Worm (Caenorhabditis elegans) whole organism, L1 larva: ENCODE data around the gene Y49E10.27.

Experiments
- C34B4.2 ChIP-seq: sonication (generic microtip); optimal IDR thresholded peaks from 2 replicates; lab custom pipeline; 2017; ENCODE audit warnings: mild to moderate bottlenecking, missing genetic modification characterization, missing compliant biosample characterization
- F16B12.6 ChIP-seq: fragments of 150-350 bp; optimal IDR thresholded peaks from 2 replicates; lab custom pipeline; 2014; ENCODE audit warnings: missing biosample characterization, missing genetic modification characterization
- alr-1 ChIP-seq: fragments of 200-800 bp; sonication (Bioruptor generic); optimal IDR thresholded peaks from 2 replicates; lab custom pipeline; 2018; ENCODE audit warnings: borderline replicate concordance, mild to moderate bottlenecking, missing genetic modification characterization, missing compliant biosample characterization
- blmp-1 ChIP-seq: fragments of 150-350 bp; optimal IDR thresholded peaks from 2 replicates; lab custom pipeline; 2014; ENCODE audit warnings: missing biosample characterization, missing genetic modification characterization
- ceh-63 ChIP-seq: fragments of 200-800 bp; sonication (Bioruptor generic); optimal IDR thresholded peaks from 2 replicates; lab custom pipeline; 2018; ENCODE audit warnings: mild to moderate bottlenecking, missing genetic modification characterization, missing compliant biosample characterization
- ceh-8 ChIP-seq: fragments of 200-800 bp; sonication (Bioruptor generic); optimal IDR thresholded peaks from 2 replicates; lab custom pipeline; 2018; ENCODE audit warnings: mild to moderate bottlenecking, missing genetic modification characterization, moderate library complexity, missing compliant biosample characterization
- ceh-88 ChIP-seq: fragments of 200-800 bp; sonication (Bioruptor generic); IDR thresholded peaks from 2 replicates; pipeline ENCODE4 v1.3.6; 2022; ENCODE audit warnings: missing genetic modification characterization, missing compliant biosample characterization
- ceh-90 ChIP-seq: sonication (generic microtip); optimal IDR thresholded peaks from 2 replicates; lab custom pipeline; 2016; ENCODE audit warnings: missing genetic modification characterization, missing compliant biosample characterization
- efl-1 ChIP-seq, 4 experiments: fragments of 150-350 bp; optimal IDR thresholded peaks in 3 of 4; peaks in 1 of 4; 1 replicate in 1 of 4; 2 replicates in 3 of 4; lab custom pipeline; 2014; ENCODE audit warnings: missing biosample characterization in 2 of 4, missing genetic modification characterization in 2 of 4, missing genetic modification reagents in 2 of 4
- efl-3 ChIP-seq: fragments of 200-800 bp; sonication (Bioruptor generic); optimal IDR thresholded peaks from 2 replicates; lab custom pipeline; 2018; ENCODE audit warnings: mild to moderate bottlenecking, missing genetic modification characterization, missing compliant biosample characterization
- egl-27 ChIP-seq, 2 experiments: fragments of 150-350 bp in 1 of 2; sonication (generic microtip); optimal IDR thresholded peaks; 3 replicates each; lab custom pipeline; 2017 to 2018; ENCODE audit warnings: missing biosample characterization in 2 of 2, missing genetic modification characterization in 2 of 2, missing genetic modification reagents in 2 of 2
- elt-2 ChIP-seq: sonication (generic microtip); optimal IDR thresholded peaks from 2 replicates; lab custom pipeline; 2016; ENCODE audit warnings: missing genetic modification characterization, mild to moderate bottlenecking, inconsistent platforms, missing compliant biosample characterization, missing genetic modification reagents
- elt-3 ChIP-seq, 6 experiments: fragments of 150-350 bp in 1 of 6; sonication (generic microtip); optimal IDR thresholded peaks; 2 replicates each; lab custom pipeline; 2017 to 2018; ENCODE audit warnings: missing biosample characterization in 6 of 6, missing genetic modification characterization in 6 of 6, inconsistent platforms in 1 of 6
- ets-5 ChIP-seq: fragments of 200-800 bp; sonication (Bioruptor generic); IDR thresholded peaks from 2 replicates; pipeline ENCODE4 v1.3.6; 2022; ENCODE audit warnings: missing genetic modification characterization, missing compliant biosample characterization
- fos-1 ChIP-seq: fragments of 150-350 bp; optimal IDR thresholded peaks from 2 replicates; lab custom pipeline; 2014; ENCODE audit warnings: missing biosample characterization, missing genetic modification characterization
- hlh-17 ChIP-seq: fragments of 200-800 bp; sonication (Bioruptor generic); optimal IDR thresholded peaks from 2 replicates; lab custom pipeline; 2018; ENCODE audit warnings: missing genetic modification characterization, mild to moderate bottlenecking, missing compliant biosample characterization, moderate library complexity, borderline replicate concordance
- hlh-4 ChIP-seq: sonication (generic microtip); optimal IDR thresholded peaks from 2 replicates; lab custom pipeline; 2016; ENCODE audit warnings: mild to moderate bottlenecking, missing genetic modification characterization, missing compliant biosample characterization
- hpl-2 ChIP-seq: fragments of 150-350 bp; optimal IDR thresholded peaks from 2 replicates; lab custom pipeline; 2014; ENCODE audit warnings: missing biosample characterization, missing genetic modification reagents, missing genetic modification characterization
- lin-14 ChIP-seq: fragments of 200-800 bp; sonication (Bioruptor generic); optimal IDR thresholded peaks from 2 replicates; lab custom pipeline; 2018; ENCODE audit warnings: mild to moderate bottlenecking, missing genetic modification characterization, moderate library complexity, missing compliant biosample characterization
- lin-35 ChIP-seq, 2 experiments: fragments of 150-350 bp; optimal IDR thresholded peaks; 2 replicates each; lab custom pipeline; 2014; ENCODE audit warnings: missing biosample characterization in 2 of 2, missing genetic modification characterization in 2 of 2, missing genetic modification reagents in 2 of 2
- lir-3 ChIP-seq: sonication (generic microtip); optimal IDR thresholded peaks from 2 replicates; lab custom pipeline; 2016; ENCODE audit warnings: mild to moderate bottlenecking, missing genetic modification characterization, moderate library complexity, missing compliant biosample characterization; ENCODE audit not compliant: poor library complexity
- mef-2 ChIP-seq: fragments of 150-350 bp; optimal IDR thresholded peaks from 2 replicates; lab custom pipeline; 2014; ENCODE audit warnings: missing biosample characterization, missing genetic modification characterization
- mep-1 ChIP-seq: fragments of 150-350 bp; optimal IDR thresholded peaks from 2 replicates; lab custom pipeline; 2014; ENCODE audit warnings: missing biosample characterization, missing genetic modification characterization
- nhr-12 ChIP-seq: sonication (generic microtip); optimal IDR thresholded peaks from 2 replicates; lab custom pipeline; 2017; ENCODE audit warnings: missing biosample characterization, missing genetic modification characterization
- nhr-237 ChIP-seq: fragments of 150-350 bp; optimal IDR thresholded peaks from 2 replicates; lab custom pipeline; 2014; ENCODE audit warnings: missing biosample characterization, missing genetic modification characterization
- nhr-71 ChIP-seq: sonication (generic microtip); optimal IDR thresholded peaks from 2 replicates; lab custom pipeline; 2016; ENCODE audit warnings: mild to moderate bottlenecking, missing genetic modification characterization, moderate library complexity, missing compliant biosample characterization
- nhr-85 ChIP-seq: sonication (generic microtip); peaks from one replicate; lab custom pipeline; 2016; ENCODE audit warnings: missing genetic modification characterization, inconsistent platforms, missing compliant biosample characterization
- pag-3 ChIP-seq: sonication (generic microtip); optimal IDR thresholded peaks from 2 replicates; lab custom pipeline; 2017; ENCODE audit warnings: missing genetic modification characterization, mild to moderate bottlenecking, missing compliant biosample characterization, antibody characterized with exemption, borderline replicate concordance; ENCODE audit not compliant: insufficient read depth
- snpc-4 ChIP-seq: fragments of 150-350 bp; optimal IDR thresholded peaks from 2 replicates; lab custom pipeline; 2014; ENCODE audit warnings: missing biosample characterization, missing genetic modification characterization
- sox-4 ChIP-seq: sonication (generic microtip); optimal IDR thresholded peaks from 2 replicates; lab custom pipeline; 2016; ENCODE audit warnings: missing genetic modification characterization, missing compliant biosample characterization
- sptf-1 ChIP-seq: fragments of 150-350 bp; optimal IDR thresholded peaks from 2 replicates; lab custom pipeline; 2014; ENCODE audit warnings: missing biosample characterization, missing genetic modification characterization
- sup-37 ChIP-seq: fragments of 200-800 bp; sonication (Bioruptor generic); optimal IDR thresholded peaks from 2 replicates; lab custom pipeline; 2018; ENCODE audit warnings: mild to moderate bottlenecking, missing genetic modification characterization, missing compliant biosample characterization
- unc-30 ChIP-seq: sonication (generic microtip); optimal IDR thresholded peaks from 2 replicates; lab custom pipeline; 2017; ENCODE audit warnings: missing biosample characterization, missing genetic modification characterization
- unc-62 ChIP-seq: fragments of 150-350 bp; optimal IDR thresholded peaks from 2 replicates; lab custom pipeline; 2014; ENCODE audit warnings: missing biosample characterization, missing genetic modification reagents, missing genetic modification characterization
- unc-98 ChIP-seq: fragments of 200-800 bp; sonication (Bioruptor generic); IDR thresholded peaks from 2 replicates; pipeline ENCODE4 v1.3.6; 2022; ENCODE audit warnings: missing genetic modification characterization, missing compliant biosample characterization
- zip-4 ChIP-seq: fragments of 200-800 bp; sonication (Bioruptor generic); optimal IDR thresholded peaks from 2 replicates; lab custom pipeline; 2018; ENCODE audit warnings: mild to moderate bottlenecking, missing genetic modification characterization, moderate library complexity, missing compliant biosample characterization
- ztf-11 ChIP-seq, 2 experiments: sonication (generic microtip); optimal IDR thresholded peaks; 2 replicates each; lab custom pipeline; 2016 to 2017; ENCODE audit warnings: missing genetic modification characterization in 2 of 2, missing biosample characterization in 1 of 2, missing compliant biosample characterization in 1 of 2

Gene Y49E10.27

DNA sequence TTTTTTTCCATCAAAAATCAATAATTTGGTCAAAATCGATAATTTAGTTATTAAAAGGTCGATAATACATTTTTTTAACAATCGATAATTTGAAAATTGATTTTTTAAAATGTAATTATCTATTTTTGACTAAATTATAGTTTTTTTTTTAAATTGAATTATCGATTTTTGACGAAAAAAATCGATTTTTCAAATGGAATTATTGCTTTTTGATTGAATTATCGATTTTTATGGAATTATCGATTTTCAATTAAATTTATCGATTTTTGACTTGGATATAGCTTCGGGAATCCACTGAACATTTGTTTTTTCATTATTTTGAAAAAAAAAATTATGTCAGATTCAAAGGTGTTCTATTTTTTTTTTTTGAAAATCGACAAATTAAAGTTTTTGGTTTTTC, 23.9 kb upstream of the Y49E10.27 start:
- TF ChIP-seq lir-3 (tag; lab: Kevin White, UChicago): no peak
- TF ChIP-seq ceh-63 (GFP tag; lab: Kevin White, UChicago): no peak
- TF ChIP-seq mep-1 (tag; lab: Kevin White, UChicago): no peak
- TF ChIP-seq zip-4 (GFP tag; lab: Kevin White, UChicago): no peak
- TF ChIP-seq hlh-4: no peak
- TF ChIP-seq blmp-1 (tag; lab: Kevin White, UChicago): no peak
- no peak for TF ChIP-seq pag-3 (tag; lab: Kevin White, UChicago)
- TF ChIP-seq hlh-17: no peak
- no peak for TF ChIP-seq ceh-8
- no peak for TF ChIP-seq mef-2 (tag; lab: Kevin White, UChicago)
- TF ChIP-seq efl-3 (GFP tag; lab: Kevin White, UChicago): no peak
- no peak for TF ChIP-seq nhr-12 (tag; lab: Kevin White, UChicago)
- TF ChIP-seq fos-1 (tag; lab: Kevin White, UChicago): no peak
- TF ChIP-seq nhr-71 (tag; lab: Kevin White, UChicago): no peak
- TF ChIP-seq ets-5 (GFP tag; lab: Robert Waterston, UW): no peak

DNA sequence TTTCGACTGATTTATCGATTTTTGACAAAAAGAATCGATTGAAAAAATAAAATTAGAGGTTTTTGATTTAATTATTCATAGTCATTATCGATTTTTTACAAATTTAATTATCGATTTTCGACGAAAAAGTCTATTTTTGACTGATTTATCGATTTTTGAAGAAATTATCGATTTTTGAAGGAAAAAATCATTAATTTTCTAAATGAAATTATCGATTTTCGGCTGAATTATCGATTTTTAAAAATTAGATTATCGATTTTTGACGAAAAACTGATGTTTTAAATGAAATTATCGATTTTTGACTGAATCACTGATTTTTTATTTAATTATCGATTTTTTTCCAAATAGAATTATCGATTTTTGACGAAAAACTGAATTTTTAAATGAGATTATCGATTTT, 23.1 kb upstream of the Y49E10.27 start:
- TF ChIP-seq efl-3 (GFP tag; lab: Kevin White, UChicago) (no peak), sup-37 (GFP tag; lab: Kevin White, UChicago) (no peak), ceh-88 (GFP tag; lab: Robert Waterston, UW) (no peak), ceh-90 (tag; lab: Kevin White, UChicago) (no peak), nhr-237 (tag; lab: Kevin White, UChicago) (no peak), efl-1 (optimal IDR thresholded peaks at IDR 0.05; lab: Kevin White, UChicago) (no peak), efl-1 (GFP tag; optimal IDR thresholded peaks at IDR 0.05 in 1 of 2; lab: Kevin White, UChicago) (no peak), ceh-8 (no peak), lin-35 (GFP tag; optimal IDR thresholded peaks at IDR 0.05; lab: Kevin White, UChicago) (no peak), unc-62 (GFP tag; lab: Kevin White, UChicago) (no peak), sox-4 (tag; lab: Kevin White, UChicago) (no peak), unc-30 (tag; lab: Kevin White, UChicago) (no peak), elt-2 (tag; lab: Kevin White, UChicago) (no peak), lir-3 (tag; lab: Kevin White, UChicago) (no peak), elt-3 (tag; optimal IDR thresholded peaks at IDR 0.05; lab: Kevin White, UChicago) (no peak)

DNA sequence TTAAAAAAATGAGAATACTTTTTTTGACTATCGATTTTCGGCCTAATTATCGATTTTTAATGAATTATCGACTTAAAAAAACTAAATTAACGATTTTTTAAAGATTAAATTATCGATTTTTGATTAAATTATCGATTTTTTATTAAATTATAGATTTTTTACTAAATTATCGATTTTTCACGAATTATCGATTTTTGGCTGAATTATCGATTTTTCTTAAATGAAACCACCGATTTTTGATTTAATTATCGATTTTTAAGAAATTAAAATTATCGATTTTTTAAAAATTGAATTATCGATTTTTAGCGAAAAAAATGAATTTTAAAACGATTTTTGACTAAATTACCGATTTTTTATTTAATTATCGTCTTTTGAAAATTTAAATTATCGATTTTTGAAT, 22.5 kb upstream of the Y49E10.27 start:
- no peak for TF ChIP-seq elt-2 (tag; lab: Kevin White, UChicago)
- TF ChIP-seq egl-27 (tag; optimal IDR thresholded peaks at IDR 0.05; lab: Kevin White, UChicago): no peak
- TF ChIP-seq lin-14 (GFP tag; lab: Kevin White, UChicago): no peak
- no peak for TF ChIP-seq zip-4 (GFP tag; lab: Kevin White, UChicago)
- no peak for TF ChIP-seq C34B4.2 (tag; lab: Kevin White, UChicago)
- no peak for TF ChIP-seq unc-98 (GFP tag; lab: Robert Waterston, UW)
- no peak for TF ChIP-seq hlh-17
- TF ChIP-seq mep-1 (tag; lab: Kevin White, UChicago): no peak
- TF ChIP-seq ceh-88 (GFP tag; lab: Robert Waterston, UW): no peak
- TF ChIP-seq snpc-4: no peak
- no peak for TF ChIP-seq sptf-1 (tag; lab: Kevin White, UChicago)
- TF ChIP-seq ztf-11 (tag; optimal IDR thresholded peaks at IDR 0.05; lab: Kevin White, UChicago): no peak
- no peak for TF ChIP-seq lin-35 (GFP tag; optimal IDR thresholded peaks at IDR 0.05; lab: Kevin White, UChicago)
- no peak for TF ChIP-seq efl-3 (GFP tag; lab: Kevin White, UChicago)
- TF ChIP-seq F16B12.6 (tag; lab: Kevin White, UChicago): no peak
- TF ChIP-seq nhr-85 (tag; lab: Kevin White, UChicago): no peak
- TF ChIP-seq hpl-2: no peak
- no peak for TF ChIP-seq alr-1 (tag; lab: Kevin White, UChicago)
- TF ChIP-seq ceh-63 (GFP tag; lab: Kevin White, UChicago): no peak
- TF ChIP-seq nhr-71 (tag; lab: Kevin White, UChicago): no peak
